Fruit fly (Drosophila melanogaster): ENCODE results near the gene Gyc76C.

Gene Gyc76C

dm6 chr3L:19834143-19834794 lies 40.9 kb upstream of the Gyc76C start, which contains the start of the genes trc and CG32221 (continued):
- TF ChIP-seq grau (tag; optimal IDR thresholded peaks at IDR 0.05), result no peak
- 0 out of 2 replicates have a peak, but pooled peaks have one; percentile 33 for TF ChIP-seq al (GFP tag; IDR thresholded peaks at IDR 0.05)
- TF ChIP-seq CG10462 (GFP tag; optimal IDR thresholded peaks at IDR 0.05), result no peak
- TF ChIP-seq crol (GFP tag; IDR thresholded peaks at IDR 0.05), result no peak
- no peak for TF ChIP-seq cas (GFP tag; IDR thresholded peaks at IDR 0.05)
- peak; percentile 57; the same call in 1 of the 2 replicates for TF ChIP-seq unc-4 (GFP tag; IDR thresholded peaks at IDR 0.05; ENCODE audit: partially characterized antibody)
- TF ChIP-seq trem (tag; optimal IDR thresholded peaks at IDR 0.05), result peak; percentile 44
- TF ChIP-seq Opbp (GFP tag; IDR thresholded peaks at IDR 0.05; ENCODE audit: partially characterized antibody), result peak; percentile 100
- TF ChIP-seq CG7556 (GFP tag; optimal IDR thresholded peaks at IDR 0.05), result no peak
- no peak for TF ChIP-seq gce (GFP tag; IDR thresholded peaks at IDR 0.05)
- peak; percentile 30 for TF ChIP-seq CG9876 (GFP tag; optimal IDR thresholded peaks at IDR 0.05)
- TF ChIP-seq pnt (GFP tag; optimal IDR thresholded peaks at IDR 0.05), result no peak
- peak; percentile 58 for TF ChIP-seq MTF-1 (GFP tag; optimal IDR thresholded peaks at IDR 0.05; ENCODE audit: borderline replicate concordance)
- no peak for TF ChIP-seq CG3407 (GFP tag; optimal IDR thresholded peaks at IDR 0.05)
- no peak for TF ChIP-seq Nf-YC (tag; optimal IDR thresholded peaks at IDR 0.05)
- peak; percentile 56 for TF ChIP-seq pfk (GFP tag; optimal IDR thresholded peaks at IDR 0.05)
- TF ChIP-seq gcm (GFP tag; optimal IDR thresholded peaks at IDR 0.05), result no peak
- TF ChIP-seq jigr1 (GFP tag; IDR thresholded peaks at IDR 0.05), result no peak
- peak; percentile 63 for TF ChIP-seq CoRest (tag; optimal IDR thresholded peaks at IDR 0.05)
- TF ChIP-seq CG15601 (tag; optimal IDR thresholded peaks at IDR 0.05), result no peak
- TF ChIP-seq klu (GFP tag; IDR thresholded peaks at IDR 0.05), result no peak
- TF ChIP-seq gfzf (GFP tag; optimal IDR thresholded peaks at IDR 0.05), result no peak
- TF ChIP-seq CG11723 (GFP tag; optimal IDR thresholded peaks at IDR 0.05), result no peak
- 0 out of 2 replicates have a peak, but pooled peaks have one; percentile 7 for TF ChIP-seq CG14441 (GFP tag; IDR thresholded peaks at IDR 0.05)
- TF ChIP-seq CG1233 (GFP tag; optimal IDR thresholded peaks at IDR 0.05), result peak; percentile 65
- TF ChIP-seq CG30020 (tag; optimal IDR thresholded peaks at IDR 0.05), result peak; percentile 31
- TF ChIP-seq abd-A (tag; optimal IDR thresholded peaks at IDR 0.05), result no peak
- no peak for TF ChIP-seq Sox100B (GFP tag; optimal IDR thresholded peaks at IDR 0.05)
- peak; percentile 8 for TF ChIP-seq Chrac-16 (GFP tag; optimal IDR thresholded peaks at IDR 0.05)
- peak; percentile 89 for TF ChIP-seq B-H2 (GFP tag; optimal IDR thresholded peaks at IDR 0.05)
- peak; percentile 58 for TF ChIP-seq CG10431 (GFP tag; optimal IDR thresholded peaks at IDR 0.05)
- no peak for TF ChIP-seq CG6175 (GFP tag; IDR thresholded peaks at IDR 0.05)
- peak; percentile 39; the same call in 1 of the 3 replicates for TF ChIP-seq Dbx (GFP tag; IDR thresholded peaks at IDR 0.05)
- peak; percentile 81 for TF ChIP-seq bbx (GFP tag; IDR thresholded peaks at IDR 0.05; ENCODE audit: partially characterized antibody)
- TF ChIP-seq E2f1 (GFP tag; IDR thresholded peaks at IDR 0.05), result no peak
- TF ChIP-seq Asciz (GFP tag; optimal IDR thresholded peaks at IDR 0.05), result no peak
- TF ChIP-seq otp (GFP tag; IDR thresholded peaks at IDR 0.05), result no peak
- peak; percentile 50 for TF ChIP-seq phol (tag; optimal IDR thresholded peaks at IDR 0.05)
- no peak for TF ChIP-seq tx (GFP tag; optimal IDR thresholded peaks at IDR 0.05)
- peak; percentile 9 for TF ChIP-seq trh (GFP tag; optimal IDR thresholded peaks at IDR 0.05)
- no peak for TF ChIP-seq CG4282 (GFP tag; optimal IDR thresholded peaks at IDR 0.05)
- peak; percentile 81 for TF ChIP-seq MBD-R2 (GFP tag; IDR thresholded peaks at IDR 0.05)
- no peak for TF ChIP-seq pita (GFP tag; optimal IDR thresholded peaks at IDR 0.05)
- TF ChIP-seq CG7963 (GFP tag; IDR thresholded peaks at IDR 0.05; ENCODE audit: partially characterized antibody), result peak; percentile 63; the same call in 2 of the 3 replicates
- TF ChIP-seq CG7357 (GFP tag; IDR thresholded peaks at IDR 0.05), result no peak
- TF ChIP-seq kah (GFP tag; optimal IDR thresholded peaks at IDR 0.05), result peak; percentile 11
- no peak for TF ChIP-seq odd (GFP tag; optimal IDR thresholded peaks at IDR 0.05)
- TF ChIP-seq Six4 (GFP tag; optimal IDR thresholded peaks at IDR 0.05), result peak; percentile 27
- TF ChIP-seq scrt (GFP tag; optimal IDR thresholded peaks at IDR 0.05), result no peak
- TF ChIP-seq Sox102F (GFP tag; optimal IDR thresholded peaks at IDR 0.05), result no peak
